Worm (Caenorhabditis elegans): ENCODE data around the gene C27D8.2.

Gene C27D8.2

ce11 chrIV:12710996-12711395 lies at the start of gene C27D8.2:
C27D8.2 (plus strand) TSS chrIV:12711217.
- TF ChIP-seq lin-14 (GFP tag; optimal IDR thresholded peaks at IDR 0.05) (peak; percentile 21), fkh-8 (tag; optimal IDR thresholded peaks at IDR 0.05) (no peak), nhr-71 (tag; optimal IDR thresholded peaks at IDR 0.05) (peak; percentile 27), vab-15 (tag; optimal IDR thresholded peaks at IDR 0.05) (no peak), elt-3 (tag; optimal IDR thresholded peaks at IDR 0.05) (peak in 5 of 6 experiments; percentile 20 to 92 (median 74)), ceh-90 (tag; optimal IDR thresholded peaks at IDR 0.05) (no peak), nhr-90 (tag; optimal IDR thresholded peaks at IDR 0.05; ENCODE audit: poor library complexity) (peak; percentile 17), zag-1 (tag; optimal IDR thresholded peaks at IDR 0.05) (no peak), nhr-12 (tag; optimal IDR thresholded peaks at IDR 0.05) (no peak), ceh-82 (tag; optimal IDR thresholded peaks at IDR 0.05) (no peak), blmp-1 (tag; optimal IDR thresholded peaks at IDR 0.05) (peak; percentile 80), unc-98 (GFP tag; IDR thresholded peaks at IDR 0.05) (no peak), pqm-1 (tag; optimal IDR thresholded peaks at IDR 0.05) (no peak), nhr-20 (tag; optimal IDR thresholded peaks at IDR 0.05) (peak; percentile 9), lin-13 (GFP tag; optimal IDR thresholded peaks at IDR 0.05) (no peak), fkh-4 (tag; optimal IDR thresholded peaks at IDR 0.05; ENCODE audit: borderline replicate concordance) (no peak), unc-86 (tag; optimal IDR thresholded peaks at IDR 0.05) (no peak), dpl-1 (GFP tag; optimal IDR thresholded peaks at IDR 0.05) (no peak), fkh-10 (GFP tag; optimal IDR thresholded peaks at IDR 0.05) (no peak), sup-37 (GFP tag; optimal IDR thresholded peaks at IDR 0.05) (no peak), hpl-2 (GFP tag; optimal IDR thresholded peaks at IDR 0.05) (no peak), nhr-28 (tag; optimal IDR thresholded peaks at IDR 0.05) (no peak), ztf-11 (tag; optimal IDR thresholded peaks at IDR 0.05) (no peak), C04F5.9 (tag; optimal IDR thresholded peaks at IDR 0.05) (no peak), lin-39 (tag; optimal IDR thresholded peaks at IDR 0.05) (no peak), ceh-88 (GFP tag; IDR thresholded peaks at IDR 0.05) (no peak), egl-13 (tag; optimal IDR thresholded peaks at IDR 0.05) (no peak), F16B12.6 (tag; optimal IDR thresholded peaks at IDR 0.05) (no peak), snu-23 (GFP tag; optimal IDR thresholded peaks at IDR 0.05) (peak; percentile 19), nhr-47 (tag; optimal IDR thresholded peaks at IDR 0.05) (no peak), isw-1 (GFP tag; IDR thresholded peaks at IDR 0.05) (no peak), nhr-237 (tag; optimal IDR thresholded peaks at IDR 0.05) (no peak), sox-4 (tag; optimal IDR thresholded peaks at IDR 0.05) (no peak), pag-3 (tag; optimal IDR thresholded peaks at IDR 0.05; ENCODE audit: borderline replicate concordance, insufficient read depth) (no peak), nhr-19 (GFP tag; conservative IDR thresholded peaks at IDR 0.05) (peak; percentile 20; the same call in 1 of the 2 replicates), ces-1 (GFP tag; optimal IDR thresholded peaks at IDR 0.05) (no peak), unc-62 (GFP tag; optimal IDR thresholded peaks at IDR 0.05) (no peak), mdl-1 (tag; optimal IDR thresholded peaks at IDR 0.05) (no peak), efl-1 (optimal IDR thresholded peaks at IDR 0.05) (no peak), efl-1 (GFP tag; optimal IDR thresholded peaks at IDR 0.05 in 1 of 2) (peak in 1 of 2 experiments; percentile 41), pax-3 (tag; optimal IDR thresholded peaks at IDR 0.05) (no peak), lin-35 (GFP tag; optimal IDR thresholded peaks at IDR 0.05) (peak in 1 of 2 experiments; percentile 13)

- TF ChIP-seq unc-130 (tag; optimal IDR thresholded peaks at IDR 0.05) (no peak), ztf-11 (tag; optimal IDR thresholded peaks at IDR 0.05) (no peak), lin-13 (GFP tag; optimal IDR thresholded peaks at IDR 0.05) (no peak), blmp-1 (tag; optimal IDR thresholded peaks at IDR 0.05) (no peak), hlh-17 (GFP tag; optimal IDR thresholded peaks at IDR 0.05; ENCODE audit: borderline replicate concordance) (no peak), fos-1 (tag; optimal IDR thresholded peaks at IDR 0.05) (no peak), fkh-4 (tag; optimal IDR thresholded peaks at IDR 0.05; ENCODE audit: borderline replicate concordance) (no peak), irx-1 (tag; optimal IDR thresholded peaks at IDR 0.05) (no peak), hlh-4 (tag; optimal IDR thresholded peaks at IDR 0.05) (no peak), efl-3 (GFP tag; optimal IDR thresholded peaks at IDR 0.05) (no peak), C04F5.9 (tag; optimal IDR thresholded peaks at IDR 0.05) (no peak)
These were observed 36.3 kb upstream of the C27D8.2 start, which contains the start of gene T23B5.4 for ce11 chrIV:12674700-12675099. T23B5.4 (plus strand) TSS chrIV:12675000.
